Worm (Caenorhabditis elegans) whole organism, L4 larva: ENCODE data around the gene nhr-104.

Experiments used
- F26F4.8 ChIP-seq: fragments of 200-800 bp; sonication (Bioruptor generic); conservative IDR thresholded peaks from 2 replicates; pipeline ENCODE4 v1.3.6; 2022; ENCODE audit warnings: missing genetic modification characterization, missing compliant biosample characterization
- ama-1 ChIP-seq: fragments of 150-350 bp; optimal IDR thresholded peaks from 2 replicates; lab custom pipeline; 2014; ENCODE audit warnings: inconsistent platforms, mixed read lengths
- egl-27 ChIP-seq: sonication (generic microtip); optimal IDR thresholded peaks from 3 replicates; lab custom pipeline; 2017; ENCODE audit warnings: missing biosample characterization, missing genetic modification reagents, missing genetic modification characterization
- fkh-10 ChIP-seq: fragments of 150-350 bp; optimal IDR thresholded peaks from 2 replicates; lab custom pipeline; 2014; ENCODE audit warnings: missing biosample characterization, missing genetic modification reagents, missing genetic modification characterization
- hlh-30 ChIP-seq: sonication (generic microtip); optimal IDR thresholded peaks from 2 replicates; lab custom pipeline; 2017; ENCODE audit warnings: antibody characterized with exemption, mild to moderate bottlenecking, missing genetic modification characterization, missing compliant biosample characterization; ENCODE audit not compliant: insufficient read depth
- lin-39 ChIP-seq: fragments of 150-350 bp; optimal IDR thresholded peaks from 2 replicates; lab custom pipeline; 2014; ENCODE audit warnings: missing biosample characterization, missing genetic modification reagents, missing genetic modification characterization
- madf-5 ChIP-seq, 2 experiments: fragments of 200-800 bp; sonication (Bioruptor generic); IDR thresholded peaks; 2 replicates each; pipeline ENCODE4 v1.3.6; 2022; ENCODE audit warnings: missing compliant biosample characterization in 2 of 2, missing genetic modification characterization in 2 of 2
- nhr-25 ChIP-seq: sonication (generic microtip); optimal IDR thresholded peaks from 2 replicates; lab custom pipeline; 2017; ENCODE audit warnings: missing genetic modification characterization, mild to moderate bottlenecking, missing compliant biosample characterization, antibody characterized with exemption, moderate library complexity, borderline replicate concordance; ENCODE audit not compliant: insufficient read depth
- pha-4 ChIP-seq, 2 experiments: fragments of 150-350 bp in 1 of 2; fragments of 200-800 bp in 1 of 2; sonication (Bioruptor generic) in 1 of 2; IDR thresholded peaks in 1 of 2; optimal IDR thresholded peaks in 1 of 2; 2 replicates each; pipeline versions ENCODE4 v1.3.6 to Lab custom; 2014 to 2022; ENCODE audit warnings: missing genetic modification characterization in 2 of 2, missing genetic modification reagents in 2 of 2, missing biosample characterization in 1 of 2, missing compliant biosample characterization in 1 of 2
- rbr-2 ChIP-seq: sonication (generic microtip); optimal IDR thresholded peaks from 2 replicates; lab custom pipeline; 2016; ENCODE audit warnings: missing genotype, missing genetic modification characterization, missing compliant biosample characterization
- skn-1 ChIP-seq: fragments of 150-350 bp; optimal IDR thresholded peaks from 2 replicates; lab custom pipeline; 2014; ENCODE audit warnings: missing biosample characterization, missing genetic modification characterization
- unc-130 ChIP-seq: sonication (generic microtip); optimal IDR thresholded peaks from 2 replicates; lab custom pipeline; 2016; ENCODE audit warnings: missing genetic modification reagents, missing genetic modification characterization, missing compliant biosample characterization
- ztf-11 ChIP-seq: fragments of 150-350 bp; optimal IDR thresholded peaks from 2 replicates; lab custom pipeline; 2014; ENCODE audit warnings: missing biosample characterization, missing genetic modification characterization

ce11 chrIV:4809397-4809796, 20.9 kb upstream of the nhr-104 start, which contains the start of gene ubxn-6:
- TF ChIP-seq ztf-11 (tag; lab: Kevin White, UChicago) (no peak), egl-27 (tag; lab: Kevin White, UChicago) (no peak), pha-4 (GFP tag; IDR thresholded peaks at IDR 0.05; lab: Robert Waterston, UW) (no peak), pha-4 (tag; optimal IDR thresholded peaks at IDR 0.05; lab: Kevin White, UChicago) (no peak), unc-130 (GFP tag; lab: Kevin White, UChicago) (no peak), fkh-10 (GFP tag; lab: Kevin White, UChicago) (no peak), nhr-25 (tag; lab: Kevin White, UChicago) (no peak), madf-5 (GFP tag; IDR thresholded peaks at IDR 0.05; lab: Robert Waterston, UW) (no peak), skn-1 (tag; lab: Kevin White, UChicago) (no peak), rbr-2 (tag; lab: Kevin White, UChicago) (no peak), ama-1 (lab: Kevin White, UChicago) (no peak), F26F4.8 (no peak), hlh-30 (tag; lab: Kevin White, UChicago) (no peak), lin-39 (no peak)
